Worm (Caenorhabditis elegans): ENCODE results near the gene Y54G11A.9.

The Y54G11A.9 gene

DNA sequence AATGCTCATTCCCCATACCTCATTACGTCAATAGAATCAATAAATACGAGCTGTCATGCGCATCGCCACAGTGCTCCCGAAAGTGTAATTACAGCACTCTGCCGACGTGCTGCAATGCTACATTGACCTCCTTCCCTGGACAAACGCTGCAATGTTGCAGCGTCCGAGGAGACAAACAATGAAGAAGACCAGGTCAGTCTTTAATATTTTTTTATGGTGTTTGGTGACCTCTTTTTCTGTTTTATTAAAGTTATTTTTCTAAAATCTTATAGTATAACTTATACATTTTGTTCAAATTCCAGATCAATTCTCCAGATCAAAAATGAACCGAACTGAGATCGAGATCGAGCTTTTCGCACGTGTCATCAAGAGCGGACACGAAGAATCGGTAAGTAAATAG lies 35.2 kb upstream of the Y54G11A.9 start, which contains the start of gene sdz-26:
Gene sdz-26, plus strand, starts transcription at position 301 of the 400 bp plus-strand sequence.
- TF ChIP-seq elt-1 (tag; optimal IDR thresholded peaks at IDR 0.05) (no peak), nhr-237 (tag; optimal IDR thresholded peaks at IDR 0.05) (no peak), nhr-77 (tag; optimal IDR thresholded peaks at IDR 0.05) (no peak), unc-62 (GFP tag; optimal IDR thresholded peaks at IDR 0.05) (no peak), nhr-11 (tag; optimal IDR thresholded peaks at IDR 0.05) (no peak), lin-11 (tag; optimal IDR thresholded peaks at IDR 0.05) (no peak), nhr-6 (tag; optimal IDR thresholded peaks at IDR 0.05) (no peak), ztf-11 (tag; optimal IDR thresholded peaks at IDR 0.05) (no peak), snpc-4 (tag; optimal IDR thresholded peaks at IDR 0.05) (no peak), F13H6.1 (tag; optimal IDR thresholded peaks at IDR 0.05) (no peak), sem-4 (tag; optimal IDR thresholded peaks at IDR 0.05) (no peak), unc-39 (tag; optimal IDR thresholded peaks at IDR 0.05) (no peak), dmd-4 (tag; optimal IDR thresholded peaks at IDR 0.05) (no peak), mdl-1 (tag; optimal IDR thresholded peaks at IDR 0.05) (no peak), lin-13 (GFP tag; optimal IDR thresholded peaks at IDR 0.05) (no peak), zag-1 (tag; optimal IDR thresholded peaks at IDR 0.05) (no peak), ceh-16 (tag; optimal IDR thresholded peaks at IDR 0.05) (no peak), fos-1 (tag; optimal IDR thresholded peaks at IDR 0.05) (no peak), skn-1 (tag; optimal IDR thresholded peaks at IDR 0.05) (no peak)

DNA sequence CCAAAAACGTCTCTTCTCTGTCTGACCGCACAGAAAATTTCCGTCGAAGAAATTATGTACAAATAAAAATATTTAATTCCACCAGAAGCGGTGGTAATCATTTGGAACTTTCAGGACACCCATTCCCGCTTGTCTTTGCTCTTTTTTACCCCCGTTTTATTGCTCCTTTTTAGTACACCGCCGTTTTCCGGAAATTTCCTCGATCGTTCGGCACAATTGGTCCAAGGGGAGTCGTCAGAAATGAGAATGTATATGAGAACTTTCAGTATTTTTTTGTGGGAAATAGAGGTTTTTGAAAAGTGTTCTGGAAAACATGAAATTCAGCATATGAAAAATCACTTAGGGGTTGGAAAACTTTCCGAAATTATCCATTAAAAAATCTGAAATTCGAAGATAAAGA lies 34.5 kb upstream of the Y54G11A.9 start:
- TF ChIP-seq sem-4 (tag; optimal IDR thresholded peaks at IDR 0.05): no peak
- no peak for TF ChIP-seq nhr-10 (tag; optimal IDR thresholded peaks at IDR 0.05)
- no peak for TF ChIP-seq mbf-1 (tag; optimal IDR thresholded peaks at IDR 0.05)
- TF ChIP-seq R02D3.7 (tag; optimal IDR thresholded peaks at IDR 0.05): no peak
- no peak for TF ChIP-seq nhr-129 (tag; optimal IDR thresholded peaks at IDR 0.05)
- no peak for TF ChIP-seq skn-1 (tag; optimal IDR thresholded peaks at IDR 0.05)
- TF ChIP-seq nhr-23 (tag; optimal IDR thresholded peaks at IDR 0.05): no peak
- TF ChIP-seq ztf-1 (GFP tag; conservative IDR thresholded peaks at IDR 0.05): no peak
- no peak for TF ChIP-seq nhr-237 (tag; optimal IDR thresholded peaks at IDR 0.05)
- TF ChIP-seq nhr-25 (tag; optimal IDR thresholded peaks at IDR 0.05): no peak
- no peak for TF ChIP-seq crh-2 (tag; optimal IDR thresholded peaks at IDR 0.05)
- TF ChIP-seq lsy-2 (tag; optimal IDR thresholded peaks at IDR 0.05): no peak
- TF ChIP-seq gmeb-1 (tag; optimal IDR thresholded peaks at IDR 0.05): no peak
- no peak for TF ChIP-seq nhr-6 (tag; optimal IDR thresholded peaks at IDR 0.05)
- no peak for TF ChIP-seq Y55F3AM.14 (GFP tag; optimal IDR thresholded peaks at IDR 0.05)

DNA sequence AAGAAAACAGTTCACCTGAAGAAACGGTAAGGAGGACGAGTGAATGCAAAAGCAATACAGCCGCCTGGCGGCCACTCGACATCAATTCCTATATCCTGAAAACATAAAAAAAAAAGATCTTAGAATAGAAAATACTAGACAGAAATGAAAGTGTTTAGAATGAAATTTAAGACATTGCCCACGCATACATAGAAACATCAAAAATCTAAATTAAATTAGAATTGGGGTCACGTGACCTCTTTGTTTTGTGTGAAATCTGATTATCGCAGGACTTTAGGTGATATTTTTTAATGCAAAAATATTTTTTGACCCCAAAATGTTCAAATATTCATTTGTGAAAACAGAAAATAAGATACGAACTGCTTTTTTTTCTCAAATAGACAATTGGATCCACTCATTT lies 31.6 kb upstream of the Y54G11A.9 start, which contains the start of gene acr-20:
Gene acr-20, minus strand, starts transcription at position 101 of the 400 bp plus-strand sequence.
- no peak for TF ChIP-seq nhr-12 (tag; optimal IDR thresholded peaks at IDR 0.05)
- no peak for TF ChIP-seq unc-62 (GFP tag; optimal IDR thresholded peaks at IDR 0.05)
- no peak for TF ChIP-seq mbf-1 (tag; optimal IDR thresholded peaks at IDR 0.05)
- no peak for TF ChIP-seq nhr-237 (tag; optimal IDR thresholded peaks at IDR 0.05)
- no peak for TF ChIP-seq nhr-77 (tag; optimal IDR thresholded peaks at IDR 0.05)
- TF ChIP-seq ztf-1 (GFP tag; conservative IDR thresholded peaks at IDR 0.05): no peak
- TF ChIP-seq nhr-21 (tag; optimal IDR thresholded peaks at IDR 0.05): no peak
- TF ChIP-seq blmp-1 (tag; optimal IDR thresholded peaks at IDR 0.05; ENCODE audit: insufficient read depth): no peak
- TF ChIP-seq unc-55 (GFP tag; optimal IDR thresholded peaks at IDR 0.05): no peak
- no peak for TF ChIP-seq nhr-129 (tag; optimal IDR thresholded peaks at IDR 0.05)
- TF ChIP-seq lin-11 (tag; optimal IDR thresholded peaks at IDR 0.05): no peak

DNA sequence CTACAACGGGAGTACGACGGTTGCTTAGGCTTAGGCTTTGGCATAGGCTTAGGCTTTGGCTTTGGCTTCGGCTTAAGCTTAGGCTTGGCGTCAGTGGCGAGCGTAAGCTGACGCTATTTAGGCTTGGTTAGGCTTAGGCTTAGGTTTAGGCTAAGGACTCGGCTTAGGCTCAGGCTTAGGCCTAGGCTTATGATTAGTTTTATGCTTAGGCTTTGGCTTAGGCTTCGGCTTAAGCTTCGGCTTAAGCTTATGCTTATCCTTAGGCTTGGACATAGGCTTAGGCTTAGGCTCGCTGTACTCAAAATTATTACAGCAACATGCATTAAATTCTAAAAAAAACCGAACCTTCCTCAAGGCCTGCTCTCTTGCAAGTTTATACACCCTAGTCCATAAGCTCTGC lies 28.4 kb upstream of the Y54G11A.9 start:
- TF ChIP-seq fos-1 (tag; optimal IDR thresholded peaks at IDR 0.05) (no peak), lin-13 (GFP tag; optimal IDR thresholded peaks at IDR 0.05) (no peak), ztf-1 (GFP tag; conservative IDR thresholded peaks at IDR 0.05) (no peak), gmeb-1 (tag; optimal IDR thresholded peaks at IDR 0.05) (no peak), F13H6.1 (tag; optimal IDR thresholded peaks at IDR 0.05) (no peak), elt-1 (tag; optimal IDR thresholded peaks at IDR 0.05) (no peak), lsy-2 (tag; optimal IDR thresholded peaks at IDR 0.05) (no peak), R02D3.7 (tag; optimal IDR thresholded peaks at IDR 0.05) (no peak), ZK546.5 (tag; optimal IDR thresholded peaks at IDR 0.05) (no peak), nhr-237 (tag; optimal IDR thresholded peaks at IDR 0.05) (no peak), nhr-25 (tag; optimal IDR thresholded peaks at IDR 0.05) (no peak), mbf-1 (tag; optimal IDR thresholded peaks at IDR 0.05) (no peak), nhr-6 (tag; optimal IDR thresholded peaks at IDR 0.05) (no peak), nhr-21 (tag; optimal IDR thresholded peaks at IDR 0.05) (no peak), egl-27 (tag; optimal IDR thresholded peaks at IDR 0.05) (no peak)

Measured in whole organism, L2 larva.